Worm (Caenorhabditis elegans) whole organism, young adult: ENCODE data around the gene irld-15.
A peak's percentile ranks its signal among the peaks of the same experiment; 100 is the strongest.
"Not testable (repeated sequence)": the region's sequence is repeated elsewhere in the genome, so short reads cannot be mapped to it uniquely, and the experiment has no call there.

ENCODE experiments used
- B0035.1 ChIP-seq: sonication (generic microtip); optimal IDR thresholded peaks from 2 replicates; lab custom pipeline; 2016; ENCODE audit warnings: missing genetic modification characterization, mild to moderate bottlenecking, missing compliant biosample characterization, missing genotype, missing genetic modification reagents
- B0261.1 ChIP-seq: sonication (generic microtip); optimal IDR thresholded peaks from 2 replicates; lab custom pipeline; 2016; ENCODE audit warnings: mild to moderate bottlenecking, missing genetic modification characterization, moderate library complexity, missing compliant biosample characterization
- C06A6.2 ChIP-seq: fragments of 200-800 bp; sonication (Bioruptor generic); conservative IDR thresholded peaks from 2 replicates; pipeline ENCODE4 v1.3.6; 2022; ENCODE audit warnings: missing genetic modification characterization, missing compliant biosample characterization
- F10E7.11 ChIP-seq: sonication (generic microtip); optimal IDR thresholded peaks from 2 replicates; lab custom pipeline; 2017; ENCODE audit warnings: mild to moderate bottlenecking, missing genetic modification characterization, moderate library complexity, missing compliant biosample characterization
- T07F8.4 ChIP-seq: sonication (generic microtip); optimal IDR thresholded peaks from 2 replicates; lab custom pipeline; 2016; ENCODE audit warnings: mild to moderate bottlenecking, missing genetic modification characterization, moderate library complexity, missing compliant biosample characterization
- Y53G8AR.9 ChIP-seq: fragments of 200-800 bp; sonication (Bioruptor generic); conservative IDR thresholded peaks from 2 replicates; pipeline ENCODE4 v1.3.6; 2022; ENCODE audit warnings: missing genetic modification reagents, missing genetic modification characterization, missing compliant biosample characterization
- aptf-3 ChIP-seq: fragments of 200-800 bp; sonication (Bioruptor generic); IDR thresholded peaks from 2 replicates; pipeline ENCODE4 v1.3.6; 2022; ENCODE audit warnings: missing genetic modification characterization, missing compliant biosample characterization
- atf-7 ChIP-seq: sonication (generic microtip); optimal IDR thresholded peaks from 2 replicates; lab custom pipeline; 2017; ENCODE audit warnings: mild to moderate bottlenecking, missing genetic modification characterization, missing compliant biosample characterization
- attf-5 ChIP-seq: fragments of 200-800 bp; sonication (Bioruptor generic); optimal IDR thresholded peaks from 2 replicates; lab custom pipeline; 2018; ENCODE audit warnings: mild to moderate bottlenecking, missing genetic modification characterization, missing compliant biosample characterization
- cebp-1 ChIP-seq, 2 experiments: fragments of 200-800 bp in 1 of 2; sonication (Bioruptor generic) in 1 of 2; sonication (generic microtip) in 1 of 2; IDR thresholded peaks in 1 of 2; optimal IDR thresholded peaks in 1 of 2; 2 replicates each; pipeline versions ENCODE4 v1.3.6 to Lab custom; 2017 to 2022; ENCODE audit warnings: missing compliant biosample characterization in 2 of 2, missing genetic modification characterization in 2 of 2, mild to moderate bottlenecking in 1 of 2, missing genetic modification reagents in 1 of 2, moderate library complexity in 1 of 2
- ceh-40 ChIP-seq: fragments of 200-800 bp; sonication (Bioruptor generic); IDR thresholded peaks from 2 replicates; pipeline ENCODE4 v1.3.6; 2022; ENCODE audit warnings: missing genetic modification characterization, missing compliant biosample characterization
- chd-7 ChIP-seq: sonication (generic microtip); optimal IDR thresholded peaks from 2 replicates; lab custom pipeline; 2016; ENCODE audit warnings: mild to moderate bottlenecking, missing genetic modification characterization, moderate library complexity, missing compliant biosample characterization
- dpff-1 ChIP-seq: sonication (generic microtip); optimal IDR thresholded peaks from 2 replicates; lab custom pipeline; 2017; ENCODE audit warnings: mild to moderate bottlenecking, missing genetic modification characterization, missing compliant biosample characterization
- egl-44 ChIP-seq: fragments of 200-800 bp; sonication (Bioruptor generic); IDR thresholded peaks from 2 replicates; pipeline ENCODE4 v1.3.6; 2022; ENCODE audit warnings: missing genetic modification reagents, missing genetic modification characterization, missing compliant biosample characterization
- egrh-3 ChIP-seq: fragments of 200-800 bp; sonication (Bioruptor generic); IDR thresholded peaks from 2 replicates; pipeline ENCODE4 v1.3.6; 2022; ENCODE audit warnings: missing genetic modification reagents, missing genetic modification characterization, missing compliant biosample characterization
- him-1 ChIP-seq: sonication (generic microtip); optimal IDR thresholded peaks from 2 replicates; lab custom pipeline; 2016; ENCODE audit warnings: missing genotype, missing genetic modification reagents, missing genetic modification characterization, missing compliant biosample characterization
- hlh-12 ChIP-seq: sonication (generic microtip); optimal IDR thresholded peaks from 2 replicates; lab custom pipeline; 2016; ENCODE audit warnings: missing genetic modification characterization, missing compliant biosample characterization
- hmg-1.2 ChIP-seq: fragments of 200-800 bp; sonication (Bioruptor generic); IDR thresholded peaks from 2 replicates; pipeline ENCODE4 v1.3.6; 2022; ENCODE audit warnings: missing genetic modification reagents, missing genetic modification characterization, missing compliant biosample characterization
- lag-1 ChIP-seq: fragments of 200-800 bp; sonication (Bioruptor generic); IDR thresholded peaks from 2 replicates; pipeline ENCODE4 v1.3.6; 2022; ENCODE audit warnings: missing genetic modification reagents, missing genetic modification characterization, missing compliant biosample characterization
- lin-26 ChIP-seq: fragments of 200-800 bp; sonication (Bioruptor generic); IDR thresholded peaks from 2 replicates; pipeline ENCODE4 v1.3.6; 2022; ENCODE audit warnings: missing genetic modification reagents, missing genetic modification characterization, missing compliant biosample characterization
- lsy-27 ChIP-seq: sonication (generic microtip); optimal IDR thresholded peaks from 2 replicates; lab custom pipeline; 2017; ENCODE audit warnings: missing genetic modification characterization, mild to moderate bottlenecking, missing compliant biosample characterization, antibody characterized with exemption, missing genotype, borderline replicate concordance; ENCODE audit not compliant: insufficient read depth
- madf-6 ChIP-seq: fragments of 200-800 bp; sonication (Bioruptor generic); IDR thresholded peaks from 2 replicates; pipeline ENCODE4 v1.3.6; 2022; ENCODE audit warnings: missing genetic modification reagents, missing genetic modification characterization, missing compliant biosample characterization
- mcd-1 ChIP-seq: fragments of 200-800 bp; sonication (Bioruptor generic); IDR thresholded peaks from 2 replicates; pipeline ENCODE4 v1.3.6; 2022; ENCODE audit warnings: missing genetic modification reagents, missing genetic modification characterization, missing compliant biosample characterization
- nfyb-1 ChIP-seq: fragments of 200-800 bp; sonication (Bioruptor generic); IDR thresholded peaks from 2 replicates; pipeline ENCODE4 v1.3.6; 2022; ENCODE audit warnings: missing genetic modification reagents, missing genetic modification characterization, missing compliant biosample characterization
- nhr-80 ChIP-seq: sonication (generic microtip); optimal IDR thresholded peaks from 2 replicates; lab custom pipeline; 2016; ENCODE audit warnings: missing genetic modification characterization, missing compliant biosample characterization
- rec-8 ChIP-seq, 2 experiments: sonication (generic microtip); optimal IDR thresholded peaks; 2 replicates each; lab custom pipeline; 2016; ENCODE audit warnings: mild to moderate bottlenecking in 2 of 2, missing genetic modification characterization in 2 of 2, missing genetic modification reagents in 2 of 2, missing genotype in 2 of 2, missing biosample characterization in 1 of 2, missing compliant biosample characterization in 1 of 2, moderate library complexity in 1 of 2
- rpc-1 ChIP-seq, 2 experiments: fragments of 150-350 bp in 1 of 2; sonication (generic microtip) in 1 of 2; optimal IDR thresholded peaks; 2 replicates each; lab custom pipeline; 2014 to 2018; ENCODE audit warnings: missing biosample characterization in 1 of 2, missing genetic modification characterization in 1 of 2, missing genetic modification reagents in 1 of 2, missing genotype in 1 of 2
- sdz-38 ChIP-seq: sonication (generic microtip); optimal IDR thresholded peaks from 2 replicates; lab custom pipeline; 2016; ENCODE audit warnings: missing genotype, missing genetic modification characterization, missing compliant biosample characterization
- snpc-4 ChIP-seq, 5 experiments: fragments of 150-350 bp in 1 of 5; sonication (generic microtip) in 4 of 5; optimal IDR thresholded peaks; 2 replicates each; lab custom pipeline; 2014 to 2018; ENCODE audit warnings: missing genetic modification characterization in 5 of 5, missing biosample characterization in 3 of 5, antibody characterized with exemption in 2 of 5, mild to moderate bottlenecking in 2 of 5, missing compliant biosample characterization in 2 of 5, missing genotype in 2 of 5, moderate library complexity in 2 of 5, missing genetic modification reagents in 1 of 5
- tbp1 ChIP-seq: fragments of 200-800 bp; sonication (Bioruptor generic); optimal IDR thresholded peaks from 2 replicates; lab custom pipeline; 2018; ENCODE audit warnings: mild to moderate bottlenecking, missing genetic modification characterization, missing compliant biosample characterization
- unc-130 ChIP-seq: sonication (generic microtip); optimal IDR thresholded peaks from 2 replicates; lab custom pipeline; 2016; ENCODE audit warnings: missing genetic modification reagents, missing genetic modification characterization, missing compliant biosample characterization

Gene irld-15

ce11 chrV:2336151-2336550 is 32.5 kb upstream of the irld-15 start, which contains the start of gene irld-28:
TSS of gene irld-28 (minus strand) at chrV:2336251.
- TF ChIP-seq rec-8 (tag; optimal IDR thresholded peaks at IDR 0.05; lab: Kevin White, UChicago) = no peak
- TF ChIP-seq ceh-40 (GFP tag; lab: Robert Waterston, UW) = no peak
- no peak for TF ChIP-seq T07F8.4 (tag; lab: Kevin White, UChicago)
- no peak for TF ChIP-seq nhr-80
- no peak for TF ChIP-seq lin-26
- no peak for TF ChIP-seq egl-44 (GFP tag; lab: Robert Waterston, UW)
- TF ChIP-seq Y53G8AR.9 = no peak
- TF ChIP-seq F10E7.11 (tag; lab: Kevin White, UChicago) = no peak
- TF ChIP-seq sdz-38 (tag; lab: Kevin White, UChicago) = no peak
- TF ChIP-seq hlh-12 = no peak
- no peak for TF ChIP-seq B0035.1 (tag; lab: Kevin White, UChicago)
- no peak for TF ChIP-seq C06A6.2 (GFP tag; lab: Robert Waterston, UW)
- no peak for TF ChIP-seq chd-7 (tag; lab: Kevin White, UChicago)
- TF ChIP-seq lag-1 (GFP tag; lab: Robert Waterston, UW) = no peak
- TF ChIP-seq hmg-1.2 (GFP tag; lab: Robert Waterston, UW) = no peak
- no peak for TF ChIP-seq atf-7 (tag; lab: Kevin White, UChicago)
- no peak for TF ChIP-seq cebp-1 (GFP tag; IDR thresholded peaks at IDR 0.05; lab: Robert Waterston, UW)
- no peak for TF ChIP-seq cebp-1 (tag; optimal IDR thresholded peaks at IDR 0.05; lab: Kevin White, UChicago)
- TF ChIP-seq attf-5 (GFP tag; lab: Kevin White, UChicago) = no peak

DNA sequence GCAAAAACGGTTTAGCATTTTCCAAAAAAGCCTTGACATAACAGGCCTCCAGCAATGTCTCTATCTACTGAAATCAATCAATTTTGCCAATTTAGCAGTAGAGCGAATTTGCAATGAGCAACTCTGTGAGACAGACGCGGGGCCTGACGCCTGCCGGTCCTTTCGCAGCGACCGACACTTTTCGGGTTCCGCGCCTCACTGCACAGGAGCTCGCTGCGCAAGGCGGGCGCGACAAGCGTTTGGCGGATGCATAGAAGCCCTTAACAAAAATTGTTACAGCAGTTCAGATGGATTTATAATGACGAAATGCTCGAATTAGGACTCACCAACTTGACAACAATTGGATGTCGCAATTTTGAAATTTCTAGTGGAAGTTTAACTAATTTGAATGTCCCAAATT is 29.2 kb upstream of the irld-15 start:
- TF ChIP-seq egrh-3 (GFP tag; lab: Robert Waterston, UW) (peak; percentile 72; the same call in 1 of the 2 replicates), aptf-3 (0 out of 2 replicates have a peak, but pooled peaks have one; percentile 70), snpc-4 (tag; optimal IDR thresholded peaks at IDR 0.05; lab: Kevin White, UChicago) (peak in 1 of 4 experiments; percentile 8), mcd-1 (GFP tag; lab: Robert Waterston, UW) (peak; percentile 52), madf-6 (GFP tag; lab: Robert Waterston, UW) (0 out of 2 replicates have a peak, but pooled peaks have one; percentile 7)
- TF ChIP-seq snpc-4 (GFP tag; optimal IDR thresholded peaks at IDR 0.05; lab: Kevin White, UChicago) = not testable (repeated sequence)

ce11 chrV:2331616-2332015 is 27.9 kb upstream of the irld-15 start, which contains the start of gene irld-32:
TSS of gene irld-32 (plus strand) at chrV:2331916.
- not testable (repeated sequence) for TF ChIP-seq him-1 (tag; lab: Kevin White, UChicago); nfyb-1; lsy-27 (tag; lab: Kevin White, UChicago)

DNA sequence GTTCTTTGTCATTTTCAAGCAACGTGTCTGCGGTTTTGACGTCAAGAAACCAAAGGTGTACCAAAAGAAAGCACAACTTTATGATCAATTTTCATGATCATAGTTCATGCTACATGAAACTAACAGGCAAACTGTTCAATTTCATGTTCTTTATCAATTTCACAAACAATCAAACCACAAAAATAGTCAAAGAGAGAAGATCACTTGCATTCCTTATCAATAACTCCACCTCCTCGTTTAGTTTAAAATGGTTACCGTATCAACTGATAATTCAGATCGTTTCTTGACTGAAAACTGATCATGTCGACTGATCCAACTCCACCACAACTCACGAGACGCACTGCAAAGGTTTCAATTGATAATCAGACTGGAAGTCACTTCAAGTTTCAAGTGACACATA is 26.5 kb upstream of the irld-15 start, which contains the start of gene pud-1.1:
TSS of gene pud-1.1 (plus strand) at position 301 of the 400 bp plus-strand sequence.
- TF ChIP-seq dpff-1 (tag; lab: Kevin White, UChicago); unc-130 (GFP tag; lab: Kevin White, UChicago); attf-5 (GFP tag; lab: Kevin White, UChicago): not testable (repeated sequence)

- not testable (repeated sequence) for TF ChIP-seq rpc-1 (optimal IDR thresholded peaks at IDR 0.05; lab: Kevin White, UChicago)
- peak; percentile 43 for TF ChIP-seq rpc-1 (tag; optimal IDR thresholded peaks at IDR 0.05; lab: Kevin White, UChicago)
- TF ChIP-seq B0261.1 (tag; lab: Kevin White, UChicago) = peak; percentile 53
- peak; percentile 68 for TF ChIP-seq tbp1
Observed at ce11 chrV:2327814-2328213, 24.1 kb upstream of the irld-15 start.
